Worm (Caenorhabditis elegans) whole organism, L4/young adult: Measurements from ENCODE around the gene Y70C5A.2.

ENCODE experiments used
- dao-5 ChIP-seq: sonication (generic microtip); optimal IDR thresholded peaks from 2 replicates; lab custom pipeline; 2016; ENCODE audit warnings: missing genotype, missing genetic modification characterization, moderate library complexity, missing compliant biosample characterization
- him-1 ChIP-seq: sonication (generic microtip); optimal IDR thresholded peaks from 2 replicates; lab custom pipeline; 2016; ENCODE audit warnings: missing genotype, missing genetic modification reagents, missing genetic modification characterization, missing compliant biosample characterization

DNA sequence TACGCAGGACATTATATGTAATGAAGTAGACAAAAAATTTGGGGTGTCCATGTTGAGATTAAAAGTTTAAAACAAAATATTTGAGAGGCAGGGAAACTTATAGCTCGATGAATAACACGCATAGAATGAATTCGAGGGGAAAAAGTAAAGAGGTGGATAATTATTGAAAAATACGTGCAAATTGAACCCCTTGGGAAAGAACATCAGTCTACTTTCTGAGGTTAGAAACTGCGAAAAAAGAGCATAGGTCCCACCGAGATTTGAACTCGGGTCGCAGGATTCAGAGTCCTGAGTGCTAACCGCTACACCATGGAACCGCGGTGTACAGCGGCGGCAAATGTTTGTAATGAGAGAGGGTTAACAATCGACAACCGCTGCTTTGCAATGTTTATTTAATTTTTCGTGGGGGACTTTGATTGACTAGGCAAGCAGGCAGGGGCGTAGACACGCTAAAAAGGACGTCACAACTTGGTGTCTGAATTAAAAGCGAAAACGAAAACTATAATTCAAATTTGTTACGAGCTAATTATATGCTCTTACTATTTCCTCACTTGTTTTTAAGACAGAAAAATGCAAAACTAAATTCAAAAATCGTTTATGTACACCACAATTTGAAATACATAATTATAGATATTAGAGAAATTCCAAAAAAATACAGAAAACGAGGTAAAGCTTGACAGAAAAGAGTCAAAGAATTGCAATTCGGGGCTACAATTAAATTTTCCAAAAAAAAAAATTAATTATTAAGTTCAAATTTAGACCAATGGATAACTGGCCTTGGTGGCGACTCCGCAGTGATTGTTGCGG lies 30.8 kb downstream of the Y70C5A.2 start, which contains the start of gene srh-269:
- TF ChIP-seq dao-5 (tag; lab: Kevin White, UChicago), result no peak
- TF ChIP-seq him-1 (tag; lab: Kevin White, UChicago), result no peak
